Worm (Caenorhabditis elegans) whole organism, L4 larva: ENCODE results near the gene gcy-32.

Source experiments
- F37D6.2 ChIP-seq: sonication (generic microtip); optimal IDR thresholded peaks from 2 replicates; lab custom pipeline; 2016; ENCODE audit warnings: mild to moderate bottlenecking, missing genetic modification characterization, missing compliant biosample characterization
- F44E2.7 ChIP-seq: fragments of 200-800 bp; sonication (Bioruptor generic); IDR thresholded peaks from 2 replicates; pipeline ENCODE4 v2.1.2; 2022; ENCODE audit warnings: missing genetic modification characterization, missing compliant biosample characterization
- R02D3.7 ChIP-seq: fragments of 150-350 bp; sonication (generic microtip); optimal IDR thresholded peaks from 3 replicates; lab custom pipeline; 2014; ENCODE audit warnings: missing biosample characterization, missing genetic modification characterization
- T20F7.1 ChIP-seq: fragments of 200-800 bp; sonication (Bioruptor generic); optimal IDR thresholded peaks from 2 replicates; lab custom pipeline; 2018; ENCODE audit warnings: mild to moderate bottlenecking, missing genetic modification characterization, missing compliant biosample characterization
- Y105C5A.15 ChIP-seq: fragments of 200-800 bp; sonication (Bioruptor generic); IDR thresholded peaks from 2 replicates; pipeline ENCODE4 v1.3.6; 2022; ENCODE audit warnings: missing genetic modification characterization, missing compliant biosample characterization
- Y5F2A.4 ChIP-seq: fragments of 200-800 bp; sonication (Bioruptor generic); optimal IDR thresholded peaks from 2 replicates; lab custom pipeline; 2018; ENCODE audit warnings: mild to moderate bottlenecking, missing genetic modification characterization, missing compliant biosample characterization
- ZK546.5 ChIP-seq, 2 experiments: sonication (generic microtip); optimal IDR thresholded peaks; 2 replicates each; lab custom pipeline; 2017; ENCODE audit warnings: missing biosample characterization in 2 of 2, missing genetic modification characterization in 2 of 2
- ama-1 ChIP-seq: fragments of 150-350 bp; optimal IDR thresholded peaks from 2 replicates; lab custom pipeline; 2014; ENCODE audit warnings: inconsistent platforms, mixed read lengths
- arid-1 ChIP-seq: fragments of 200-800 bp; sonication (Bioruptor generic); conservative IDR thresholded peaks from 2 replicates; pipeline ENCODE4 v1.3.6; 2022; ENCODE audit warnings: missing genetic modification reagents, missing genetic modification characterization, missing compliant biosample characterization
- attf-4 ChIP-seq: sonication (generic microtip); optimal IDR thresholded peaks from 3 replicates; lab custom pipeline; 2017; ENCODE audit warnings: missing biosample characterization, missing genetic modification characterization
- ceh-20 ChIP-seq: fragments of 200-800 bp; sonication (Bioruptor generic); IDR thresholded peaks from 2 replicates; pipeline ENCODE4 v1.3.6; 2022; ENCODE audit warnings: missing genetic modification reagents, missing genetic modification characterization, missing compliant biosample characterization
- ceh-28 ChIP-seq: fragments of 150-350 bp; optimal IDR thresholded peaks from 2 replicates; lab custom pipeline; 2014; ENCODE audit warnings: missing biosample characterization, missing genetic modification reagents, missing genetic modification characterization
- ceh-44 ChIP-seq: fragments of 200-800 bp; sonication (Bioruptor generic); IDR thresholded peaks from 2 replicates; pipeline ENCODE4 v1.3.6; 2022; ENCODE audit warnings: missing genetic modification reagents, missing genetic modification characterization, missing compliant biosample characterization
- ceh-62 ChIP-seq: sonication (generic microtip); optimal IDR thresholded peaks from 2 replicates; lab custom pipeline; 2017; ENCODE audit warnings: missing biosample characterization, missing genetic modification characterization
- ces-1 ChIP-seq: fragments of 150-350 bp; sonication (generic microtip); optimal IDR thresholded peaks from 4 replicates; lab custom pipeline; 2014; ENCODE audit warnings: missing biosample characterization, missing genetic modification reagents, missing genetic modification characterization
- daf-12 ChIP-seq: fragments of 150-350 bp; optimal IDR thresholded peaks from 2 replicates; lab custom pipeline; 2014; ENCODE audit warnings: missing biosample characterization, missing genetic modification reagents, missing genetic modification characterization
- daf-19 ChIP-seq: fragments of 200-800 bp; sonication (Bioruptor generic); conservative IDR thresholded peaks from 2 replicates; pipeline ENCODE4 v1.3.6; 2022; ENCODE audit warnings: missing genetic modification characterization, missing compliant biosample characterization
- dmd-8 ChIP-seq: fragments of 200-800 bp; sonication (Bioruptor generic); IDR thresholded peaks from 2 replicates; pipeline ENCODE4 v1.3.6; 2022; ENCODE audit warnings: missing genetic modification characterization, missing compliant biosample characterization
- dmd-9 ChIP-seq: fragments of 200-800 bp; sonication (Bioruptor generic); IDR thresholded peaks from 2 replicates; pipeline ENCODE4 v1.3.6; 2022; ENCODE audit warnings: missing genetic modification reagents, missing genetic modification characterization, missing compliant biosample characterization
- dpl-1 ChIP-seq: fragments of 150-350 bp; optimal IDR thresholded peaks from 2 replicates; lab custom pipeline; 2014; ENCODE audit warnings: missing biosample characterization, missing genetic modification reagents, missing genetic modification characterization
- duxl-1 ChIP-seq: sonication (generic microtip); optimal IDR thresholded peaks from 2 replicates; lab custom pipeline; 2016; ENCODE audit warnings: mild to moderate bottlenecking, missing genetic modification characterization, moderate library complexity, missing compliant biosample characterization; ENCODE audit not compliant: poor library complexity
- egl-43 ChIP-seq: fragments of 200-800 bp; sonication (Bioruptor generic); IDR thresholded peaks from 2 replicates; pipeline ENCODE4 v1.3.6; 2022; ENCODE audit warnings: missing genetic modification reagents, missing genetic modification characterization, missing compliant biosample characterization
- fos-1 ChIP-seq: fragments of 150-350 bp; optimal IDR thresholded peaks from 2 replicates; lab custom pipeline; 2014; ENCODE audit warnings: missing biosample characterization, missing genetic modification characterization
- hif-1 ChIP-seq, 2 experiments: sonication (generic microtip); optimal IDR thresholded peaks; 2 replicates each; lab custom pipeline; 2016 to 2017; ENCODE audit warnings: missing compliant biosample characterization in 2 of 2, missing genetic modification characterization in 2 of 2, missing genetic modification reagents in 2 of 2, missing genotype in 2 of 2, mild to moderate bottlenecking in 1 of 2
- jun-1 ChIP-seq: fragments of 150-350 bp; optimal IDR thresholded peaks from 2 replicates; lab custom pipeline; 2014; ENCODE audit warnings: missing biosample characterization, missing genetic modification reagents, missing genetic modification characterization
- lim-7 ChIP-seq: fragments of 200-800 bp; sonication (Bioruptor generic); IDR thresholded peaks from 2 replicates; pipeline ENCODE4 v1.3.6; 2022; ENCODE audit warnings: missing genetic modification characterization, missing compliant biosample characterization
- lin-13 ChIP-seq: fragments of 150-350 bp; optimal IDR thresholded peaks from 2 replicates; lab custom pipeline; 2014; ENCODE audit warnings: missing biosample characterization, missing genetic modification reagents, missing genetic modification characterization
- lin-29 ChIP-seq: fragments of 200-800 bp; sonication (Bioruptor generic); IDR thresholded peaks from 2 replicates; pipeline ENCODE4 v1.3.6; 2022; ENCODE audit warnings: missing genetic modification reagents, missing genetic modification characterization, missing compliant biosample characterization
- lsy-2 ChIP-seq, 2 experiments: fragments of 150-350 bp in 1 of 2; sonication (generic microtip) in 1 of 2; optimal IDR thresholded peaks; 2 replicates each; lab custom pipeline; 2014 to 2017; ENCODE audit warnings: missing biosample characterization in 2 of 2, missing genetic modification characterization in 2 of 2
- madf-5 ChIP-seq, 2 experiments: fragments of 200-800 bp; sonication (Bioruptor generic); IDR thresholded peaks; 2 replicates each; pipeline ENCODE4 v1.3.6; 2022; ENCODE audit warnings: missing compliant biosample characterization in 2 of 2, missing genetic modification characterization in 2 of 2
- madf-9 ChIP-seq: fragments of 200-800 bp; sonication (Bioruptor generic); conservative IDR thresholded peaks from 2 replicates; pipeline ENCODE4 v1.3.6; 2022; ENCODE audit warnings: missing genetic modification reagents, missing genetic modification characterization, missing compliant biosample characterization
- mes-2 ChIP-seq: sonication (generic microtip); optimal IDR thresholded peaks from 2 replicates; lab custom pipeline; 2016; ENCODE audit warnings: missing genotype, mild to moderate bottlenecking, missing genetic modification characterization, missing compliant biosample characterization; ENCODE audit not compliant: poor library complexity, severe bottlenecking
- mxl-2 ChIP-seq: fragments of 200-800 bp; sonication (Bioruptor generic); conservative IDR thresholded peaks from 2 replicates; pipeline ENCODE4 v1.3.6; 2022; ENCODE audit warnings: missing genetic modification reagents, missing genetic modification characterization, missing compliant biosample characterization
- mxl-3 ChIP-seq: fragments of 200-800 bp; sonication (Bioruptor generic); optimal IDR thresholded peaks from 2 replicates; lab custom pipeline; 2018; ENCODE audit warnings: mild to moderate bottlenecking, missing genetic modification characterization, missing compliant biosample characterization
- nhr-11 ChIP-seq: fragments of 150-350 bp; optimal IDR thresholded peaks from 2 replicates; lab custom pipeline; 2014; ENCODE audit warnings: missing biosample characterization, missing genetic modification characterization
- nhr-237 ChIP-seq: sonication (generic microtip); optimal IDR thresholded peaks from 2 replicates; lab custom pipeline; 2017; ENCODE audit warnings: missing biosample characterization, missing genetic modification characterization
- nhr-28 ChIP-seq: fragments of 150-350 bp; optimal IDR thresholded peaks from 2 replicates; lab custom pipeline; 2014; ENCODE audit warnings: missing biosample characterization, missing genetic modification characterization
- nhr-41 ChIP-seq: fragments of 200-800 bp; sonication (Bioruptor generic); IDR thresholded peaks from 2 replicates; pipeline ENCODE4 v1.3.6; 2022; ENCODE audit warnings: missing genetic modification reagents, missing genetic modification characterization, missing compliant biosample characterization
- nhr-42 ChIP-seq: fragments of 200-800 bp; sonication (Bioruptor generic); IDR thresholded peaks from 2 replicates; pipeline ENCODE4 v1.3.6; 2022; ENCODE audit warnings: missing genetic modification characterization, missing compliant biosample characterization
- nhr-48 ChIP-seq: sonication (generic microtip); optimal IDR thresholded peaks from 2 replicates; lab custom pipeline; 2016; ENCODE audit warnings: mild to moderate bottlenecking, missing genetic modification characterization, missing compliant biosample characterization
- pha-4 ChIP-seq, 2 experiments: fragments of 150-350 bp in 1 of 2; fragments of 200-800 bp in 1 of 2; sonication (Bioruptor generic) in 1 of 2; IDR thresholded peaks in 1 of 2; optimal IDR thresholded peaks in 1 of 2; 2 replicates each; pipeline versions ENCODE4 v1.3.6 to Lab custom; 2014 to 2022; ENCODE audit warnings: missing genetic modification characterization in 2 of 2, missing genetic modification reagents in 2 of 2, missing biosample characterization in 1 of 2, missing compliant biosample characterization in 1 of 2
- saeg-2 ChIP-seq: fragments of 200-800 bp; sonication (Bioruptor generic); IDR thresholded peaks from 2 replicates; pipeline ENCODE4 v1.3.6; 2022; ENCODE audit warnings: missing genetic modification reagents, missing genetic modification characterization, missing compliant biosample characterization
- snpc-4 ChIP-seq: fragments of 150-350 bp; optimal IDR thresholded peaks from 2 replicates; lab custom pipeline; 2014; ENCODE audit warnings: missing biosample characterization, missing genetic modification characterization
- spr-3 ChIP-seq: fragments of 200-800 bp; sonication (Bioruptor generic); optimal IDR thresholded peaks from 2 replicates; lab custom pipeline; 2018; ENCODE audit warnings: mild to moderate bottlenecking, missing genetic modification characterization, missing compliant biosample characterization
- unc-130 ChIP-seq: sonication (generic microtip); optimal IDR thresholded peaks from 2 replicates; lab custom pipeline; 2016; ENCODE audit warnings: missing genetic modification reagents, missing genetic modification characterization, missing compliant biosample characterization
- unc-62 ChIP-seq, 3 experiments: fragments of 150-350 bp in 1 of 3; sonication (generic microtip); optimal IDR thresholded peaks in 2 of 3; peaks in 1 of 3; 1 replicate in 1 of 3; 2 replicates in 2 of 3; lab custom pipeline; 2014 to 2017; ENCODE audit warnings: missing biosample characterization in 3 of 3, missing genetic modification characterization in 3 of 3, missing genetic modification reagents in 3 of 3, missing genotype in 1 of 3
- zfp-3 ChIP-seq: fragments of 200-800 bp; sonication (Bioruptor generic); conservative IDR thresholded peaks from 2 replicates; pipeline ENCODE4 v1.3.6; 2022; ENCODE audit warnings: missing genetic modification reagents, missing genetic modification characterization, missing compliant biosample characterization
- zip-11 ChIP-seq: fragments of 200-800 bp; sonication (Bioruptor generic); IDR thresholded peaks from 2 replicates; pipeline ENCODE4 v1.3.6; 2022; ENCODE audit warnings: missing genetic modification characterization, missing compliant biosample characterization
- zip-2 ChIP-seq: fragments of 150-350 bp; optimal IDR thresholded peaks from 2 replicates; lab custom pipeline; 2014; ENCODE audit warnings: missing biosample characterization, missing genetic modification characterization
- ztf-7 ChIP-seq: fragments of 150-350 bp; optimal IDR thresholded peaks from 2 replicates; lab custom pipeline; 2014; ENCODE audit warnings: missing biosample characterization, missing genetic modification characterization

Gene gcy-32

DNA sequence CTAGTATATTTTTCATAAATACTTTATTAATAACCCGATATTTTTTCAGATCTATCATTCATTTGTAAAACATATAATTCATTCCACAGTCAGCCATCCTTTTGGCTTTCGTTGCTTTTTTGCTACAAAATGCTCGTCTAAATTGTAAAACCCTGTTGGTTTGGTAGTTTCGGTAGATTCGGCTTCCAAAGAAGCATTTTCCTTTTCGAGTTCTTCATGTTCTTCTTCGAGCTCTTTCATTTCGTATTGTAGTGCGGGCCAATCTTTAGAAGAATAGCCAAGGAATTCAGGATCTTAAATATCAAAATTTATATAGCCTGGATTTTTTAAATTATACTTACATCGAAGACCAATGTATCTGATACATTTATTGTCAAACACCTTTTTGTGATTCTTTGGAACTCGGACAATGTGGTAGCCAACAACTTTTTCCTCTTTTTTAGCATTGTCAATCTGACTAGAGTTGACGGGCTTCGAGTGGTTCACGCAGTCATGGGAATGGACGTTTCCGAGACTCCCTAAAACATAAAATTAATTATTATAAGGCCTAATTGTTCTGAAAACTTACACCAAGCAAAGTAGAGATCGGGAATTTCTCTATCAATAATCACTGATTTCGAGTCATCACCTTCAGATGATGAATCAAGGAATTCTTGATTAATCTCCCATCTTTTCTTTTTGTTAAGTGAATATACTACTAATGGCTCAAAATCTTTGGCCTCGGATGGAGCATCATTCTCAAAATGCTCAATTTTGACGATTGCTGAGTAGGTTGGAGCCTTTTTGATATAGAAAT is 7.0 kb downstream of the gcy-32 start (continued):
- no peak for TF ChIP-seq jun-1 (tag; lab: Kevin White, UChicago)
- TF ChIP-seq fos-1 (tag; lab: Kevin White, UChicago), result no peak
- TF ChIP-seq F37D6.2 (tag; lab: Kevin White, UChicago), result no peak
- TF ChIP-seq duxl-1 (tag; lab: Kevin White, UChicago), result no peak
- TF ChIP-seq ceh-28 (tag; lab: Kevin White, UChicago), result no peak
- TF ChIP-seq zip-11 (GFP tag; lab: Robert Waterston, UW), result no peak; the same call in 1 of the 2 replicates
- no peak for TF ChIP-seq ama-1 (lab: Kevin White, UChicago)
- no peak for TF ChIP-seq pha-4 (GFP tag; IDR thresholded peaks at IDR 0.05; lab: Robert Waterston, UW)
- no peak for TF ChIP-seq pha-4 (tag; optimal IDR thresholded peaks at IDR 0.05; lab: Kevin White, UChicago)
- no peak for TF ChIP-seq lin-13 (GFP tag; lab: Kevin White, UChicago)
- TF ChIP-seq hif-1 (tag; optimal IDR thresholded peaks at IDR 0.05; lab: Kevin White, UChicago), result peak in 1 of 2 experiments; percentile 18
- TF ChIP-seq nhr-11, result no peak
- TF ChIP-seq Y105C5A.15, result no peak
- TF ChIP-seq ZK546.5 (tag; optimal IDR thresholded peaks at IDR 0.05; lab: Kevin White, UChicago), result no peak
- no peak for TF ChIP-seq lsy-2 (tag; optimal IDR thresholded peaks at IDR 0.05; lab: Kevin White, UChicago)
- no peak for TF ChIP-seq egl-43
- TF ChIP-seq dmd-8 (GFP tag; lab: Robert Waterston, UW), result no peak
- TF ChIP-seq zip-2 (tag; lab: Kevin White, UChicago), result no peak
- TF ChIP-seq nhr-48 (tag; lab: Kevin White, UChicago), result no peak
- TF ChIP-seq F44E2.7 (GFP tag; lab: Robert Waterston, UW), result no peak
- no peak for TF ChIP-seq mxl-2
- no peak; the same call in 1 of the 2 replicates for TF ChIP-seq zfp-3
- no peak for TF ChIP-seq unc-62 (GFP tag; optimal IDR thresholded peaks at IDR 0.05 in 1 of 2; lab: Kevin White, UChicago)
- no peak for TF ChIP-seq unc-62 (tag; optimal IDR thresholded peaks at IDR 0.05; lab: Kevin White, UChicago)
- no peak for TF ChIP-seq R02D3.7
- TF ChIP-seq arid-1 (GFP tag; lab: Robert Waterston, UW), result no peak
- peak; percentile 29 for TF ChIP-seq mes-2 (tag; lab: Kevin White, UChicago)
- TF ChIP-seq ces-1, result no peak
- TF ChIP-seq snpc-4 (tag; lab: Kevin White, UChicago), result no peak
- no peak for TF ChIP-seq nhr-28 (tag; lab: Kevin White, UChicago)
- TF ChIP-seq nhr-41 (GFP tag; lab: Robert Waterston, UW), result no peak
- TF ChIP-seq ceh-62, result no peak
- peak; percentile 31 for TF ChIP-seq T20F7.1 (GFP tag; lab: Kevin White, UChicago)
- TF ChIP-seq attf-4 (tag; lab: Kevin White, UChicago), result no peak
- TF ChIP-seq dmd-9, result no peak
- no peak for TF ChIP-seq saeg-2 (GFP tag; lab: Robert Waterston, UW)
- no peak for TF ChIP-seq lin-29 (GFP tag; lab: Robert Waterston, UW)
- TF ChIP-seq madf-9 (GFP tag; lab: Robert Waterston, UW), result no peak
- TF ChIP-seq unc-130, result no peak
- no peak for TF ChIP-seq nhr-237 (tag; lab: Kevin White, UChicago)
- no peak for TF ChIP-seq ceh-44 (GFP tag; lab: Robert Waterston, UW)
- no peak for TF ChIP-seq nhr-42 (GFP tag; lab: Robert Waterston, UW)
- no peak for TF ChIP-seq madf-5 (GFP tag; IDR thresholded peaks at IDR 0.05; lab: Robert Waterston, UW)
- TF ChIP-seq lim-7, result no peak
- TF ChIP-seq Y5F2A.4 (GFP tag; lab: Kevin White, UChicago), result no peak
- no peak for TF ChIP-seq ceh-20 (GFP tag; lab: Robert Waterston, UW)
- TF ChIP-seq daf-12 (tag; lab: Kevin White, UChicago), result no peak
- no peak for TF ChIP-seq spr-3 (GFP tag; lab: Kevin White, UChicago)
- TF ChIP-seq mxl-3 (GFP tag; lab: Kevin White, UChicago), result no peak
- TF ChIP-seq ztf-7, result no peak
- TF ChIP-seq dpl-1, result no peak
- TF ChIP-seq daf-19 (GFP tag; lab: Robert Waterston, UW), result no peak
